Worm (Caenorhabditis elegans) whole organism, midembryonic: Measurements from ENCODE around the gene egl-27.

Experiments
- T22C8.4 ChIP-seq: fragments of 200-800 bp; sonication (Bioruptor generic); IDR thresholded peaks from 2 replicates; pipeline ENCODE4 v1.3.6; 2022; ENCODE audit warnings: missing genetic modification characterization, missing compliant biosample characterization
- cog-1 ChIP-seq: sonication (generic microtip); optimal IDR thresholded peaks from 2 replicates; lab custom pipeline; 2016; ENCODE audit warnings: missing genetic modification characterization, missing compliant biosample characterization
- flt-1 ChIP-seq: fragments of 200-800 bp; sonication (Bioruptor generic); IDR thresholded peaks from 2 replicates; pipeline ENCODE4 v1.3.6; 2022; ENCODE audit warnings: missing genetic modification characterization, missing compliant biosample characterization
- klf-2 ChIP-seq: fragments of 200-800 bp; sonication (Bioruptor generic); conservative IDR thresholded peaks from 2 replicates; pipeline ENCODE4 v1.3.6; 2022; ENCODE audit warnings: missing genetic modification reagents, missing genetic modification characterization, missing compliant biosample characterization
- med-1 ChIP-seq: sonication (generic microtip); optimal IDR thresholded peaks from 2 replicates; lab custom pipeline; 2017; ENCODE audit warnings: missing genetic modification characterization, mild to moderate bottlenecking, missing compliant biosample characterization, antibody characterized with exemption, missing genetic modification reagents; ENCODE audit not compliant: insufficient read depth
- ref-1 ChIP-seq: fragments of 200-800 bp; sonication (Bioruptor generic); conservative IDR thresholded peaks from 2 replicates; pipeline ENCODE4 v1.3.6; 2022; ENCODE audit warnings: missing genetic modification reagents, missing genetic modification characterization, missing compliant biosample characterization
- tab-1 ChIP-seq: fragments of 200-800 bp; sonication (Bioruptor generic); IDR thresholded peaks from 2 replicates; pipeline ENCODE4 v1.3.6; 2022; ENCODE audit warnings: missing genetic modification characterization, missing compliant biosample characterization
- ztf-23 ChIP-seq: fragments of 200-800 bp; sonication (Bioruptor generic); IDR thresholded peaks from 2 replicates; pipeline ENCODE4 v1.3.6; 2022; ENCODE audit warnings: missing genetic modification reagents, missing genetic modification characterization, missing compliant biosample characterization
- ztf-29 ChIP-seq: fragments of 200-800 bp; sonication (Bioruptor generic); IDR thresholded peaks from 2 replicates; pipeline ENCODE4 v1.3.6; 2022; ENCODE audit warnings: missing genetic modification reagents, missing genetic modification characterization, missing compliant biosample characterization

DNA sequence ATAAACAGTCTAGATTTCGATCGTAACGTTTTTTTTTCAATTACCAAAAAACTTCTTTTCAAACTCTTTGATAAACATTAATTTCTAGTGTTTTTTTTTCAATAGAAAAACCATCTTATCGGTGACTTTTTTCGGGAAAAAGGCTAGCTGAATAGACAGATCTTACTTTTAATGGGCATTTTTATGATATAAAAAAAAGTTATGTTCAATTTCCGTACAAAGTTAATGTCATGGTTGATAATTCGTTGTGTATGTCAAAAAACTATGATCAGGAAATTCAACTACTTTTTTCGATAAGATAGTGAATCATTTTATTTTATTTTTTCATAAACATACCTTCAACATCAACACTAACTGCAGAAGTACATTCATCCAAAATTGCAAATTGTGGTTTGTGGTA, 49.8 kb downstream of the egl-27 start:
- TF ChIP-seq ref-1 (GFP tag; lab: Robert Waterston, UW) (no peak), T22C8.4 (GFP tag; lab: Robert Waterston, UW) (no peak), ztf-29 (no peak), flt-1 (GFP tag; lab: Robert Waterston, UW) (no peak), klf-2 (no peak), med-1 (no peak), cog-1 (no peak), tab-1 (no peak), ztf-23 (GFP tag; lab: Robert Waterston, UW) (no peak)
